Worm (Caenorhabditis elegans): ENCODE measurements around the gene pqn-79.
"Not testable (repeated sequence)": the region's sequence is repeated elsewhere in the genome, so short reads cannot be mapped to it uniquely, and the experiment has no call there.

The pqn-79 gene

DNA sequence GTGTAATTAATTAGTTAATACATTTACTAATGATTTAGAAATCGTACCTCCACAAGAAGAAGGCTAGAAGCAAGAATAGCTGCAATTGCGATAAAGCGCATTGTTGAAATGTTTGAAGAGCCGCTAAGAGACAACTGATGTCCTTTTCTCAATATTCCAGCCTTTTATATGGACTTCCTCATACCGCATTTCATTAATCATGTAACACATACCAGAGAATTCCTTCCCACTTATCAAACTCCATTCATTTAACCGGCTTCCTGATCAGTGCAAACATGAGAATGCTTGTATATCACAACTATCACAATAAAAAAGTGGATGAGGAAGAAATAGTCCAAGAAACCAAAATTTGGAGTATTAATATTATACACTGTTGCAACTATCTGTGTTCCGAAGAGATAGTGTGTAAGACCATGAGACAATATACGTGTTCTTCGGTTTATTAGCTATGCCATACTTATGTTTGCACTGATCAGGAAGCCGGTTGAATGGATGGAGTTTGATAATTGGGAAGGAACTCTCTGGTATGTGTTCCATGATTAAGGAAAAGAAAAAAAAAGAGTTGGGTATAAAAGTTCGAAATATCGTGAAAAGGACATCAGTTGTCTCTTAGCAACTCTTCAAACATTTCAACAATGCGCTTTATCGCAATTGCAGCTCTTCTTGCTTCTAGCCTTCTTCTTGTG lies at the start of gene pqn-79, which contains the start of gene pqn-78:
pqn-79 (plus strand) TSS at position 636 of the 686 bp plus-strand sequence.
pqn-78 (minus strand) TSS at position 101 of the 686 bp plus-strand sequence.
- TF ChIP-seq ZK546.5, unc-39, skn-1 (tag; optimal IDR thresholded peaks at IDR 0.05): not testable (repeated sequence)

- TF ChIP-seq cey-2 (tag; optimal IDR thresholded peaks at IDR 0.05; ENCODE audit: borderline replicate concordance, insufficient read depth) (no peak), snpc-1.2 (GFP tag; IDR thresholded peaks at IDR 0.05) (peak; percentile 61; the same call in 1 of the 2 replicates)
Observed at ce11 chrIV:15554771-15555170, 40.6 kb upstream of the pqn-79 start.

DNA sequence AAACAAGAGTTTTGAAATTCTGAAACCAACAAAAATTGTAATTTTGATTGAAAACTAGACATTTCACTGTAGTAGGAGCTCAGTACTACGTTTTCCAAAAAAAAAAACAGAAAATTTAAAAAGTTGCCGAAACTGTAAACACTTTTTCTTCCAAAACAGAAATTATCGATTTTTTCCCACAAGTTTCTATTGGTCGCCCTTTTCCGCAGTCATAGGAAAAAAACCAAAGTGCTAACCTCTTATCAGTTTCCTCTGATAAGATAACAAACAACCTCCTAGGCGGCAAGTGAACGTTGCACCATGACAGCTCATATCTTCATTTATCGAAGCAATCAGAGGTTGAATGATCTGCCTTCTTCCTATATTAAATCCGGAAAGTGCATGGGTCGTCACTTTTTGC lies 36.3 kb upstream of the pqn-79 start:
- TF ChIP-seq zfp-3 (GFP tag; conservative IDR thresholded peaks at IDR 0.05) (no peak), daf-16 (GFP tag; optimal IDR thresholded peaks at IDR 0.05) (no peak), daf-16 (tag; optimal IDR thresholded peaks at IDR 0.05) (peak; percentile 62), jun-1 (tag; optimal IDR thresholded peaks at IDR 0.05) (no peak), duxl-1 (tag; optimal IDR thresholded peaks at IDR 0.05; ENCODE audit: poor library complexity) (peak; percentile 40), fos-1 (tag; optimal IDR thresholded peaks at IDR 0.05) (no peak), pqm-1 (tag; optimal IDR thresholded peaks at IDR 0.05) (peak; percentile 41), unc-62 (GFP tag; optimal IDR thresholded peaks at IDR 0.05 in 1 of 2) (peak in 1 of 2 experiments; percentile 3), unc-62 (tag; optimal IDR thresholded peaks at IDR 0.05) (no peak), lim-7 (GFP tag; IDR thresholded peaks at IDR 0.05) (no peak), tra-1 (GFP tag; IDR thresholded peaks at IDR 0.05) (0 out of 2 replicates have a peak, but pooled peaks have one; percentile 29), daf-8 (GFP tag; IDR thresholded peaks at IDR 0.05) (no peak), Y75B8A.6 (GFP tag; IDR thresholded peaks at IDR 0.05) (no peak), lsy-2 (tag; optimal IDR thresholded peaks at IDR 0.05) (peak in 1 of 2 experiments; percentile 28), dve-1 (tag; optimal IDR thresholded peaks at IDR 0.05; ENCODE audit: insufficient read depth) (peak; percentile 23), ZK337.2 (GFP tag; IDR thresholded peaks at IDR 0.05) (no peak)

- TF ChIP-seq hlh-30 (tag; optimal IDR thresholded peaks at IDR 0.05; ENCODE audit: insufficient read depth), result no peak
- TF ChIP-seq daf-8 (GFP tag; IDR thresholded peaks at IDR 0.05), result no peak
- TF ChIP-seq nhr-77 (tag; optimal IDR thresholded peaks at IDR 0.05), result no peak
- no peak for TF ChIP-seq ZK546.5 (tag; optimal IDR thresholded peaks at IDR 0.05)
- TF ChIP-seq saeg-2 (GFP tag; IDR thresholded peaks at IDR 0.05), result no peak
- no peak for TF ChIP-seq spr-3 (GFP tag; optimal IDR thresholded peaks at IDR 0.05)
- no peak for TF ChIP-seq lim-7 (GFP tag; IDR thresholded peaks at IDR 0.05)
- peak; percentile 64 for TF ChIP-seq nhr-6 (tag; optimal IDR thresholded peaks at IDR 0.05)
- no peak for TF ChIP-seq zfp-3 (GFP tag; conservative IDR thresholded peaks at IDR 0.05)
- no peak for TF ChIP-seq ceh-44 (GFP tag; IDR thresholded peaks at IDR 0.05)
- TF ChIP-seq daf-19 (GFP tag; conservative IDR thresholded peaks at IDR 0.05), result no peak
- no peak for TF ChIP-seq zag-1 (tag; optimal IDR thresholded peaks at IDR 0.05)
- TF ChIP-seq lsy-2 (tag; optimal IDR thresholded peaks at IDR 0.05), result peak in 1 of 2 experiments; percentile 85
- TF ChIP-seq sdz-12 (GFP tag; optimal IDR thresholded peaks at IDR 0.05), result no peak
- no peak for TF ChIP-seq daf-16 (GFP tag; optimal IDR thresholded peaks at IDR 0.05)
- TF ChIP-seq daf-16 (tag; optimal IDR thresholded peaks at IDR 0.05), result no peak
- no peak for TF ChIP-seq pqm-1 (tag; optimal IDR thresholded peaks at IDR 0.05)
- TF ChIP-seq ceh-62 (tag; optimal IDR thresholded peaks at IDR 0.05), result no peak
- no peak for TF ChIP-seq nhr-111 (GFP tag; optimal IDR thresholded peaks at IDR 0.05)
- no peak for TF ChIP-seq Y48G9A.11 (GFP tag; IDR thresholded peaks at IDR 0.05)
- no peak for TF ChIP-seq vab-7 (GFP tag; IDR thresholded peaks at IDR 0.05)
- peak; percentile 81 for TF ChIP-seq rbr-2 (tag; optimal IDR thresholded peaks at IDR 0.05)
- no peak for TF ChIP-seq hlh-11 (tag; optimal IDR thresholded peaks at IDR 0.05)
- peak; percentile 1 for TF ChIP-seq aha-1 (tag)
- TF ChIP-seq tag-97 (GFP tag; IDR thresholded peaks at IDR 0.05), result no peak
- TF ChIP-seq T20F7.1 (GFP tag; optimal IDR thresholded peaks at IDR 0.05), result no peak
- no peak for TF ChIP-seq T26A8.4 (GFP tag; IDR thresholded peaks at IDR 0.05)
- no peak for TF ChIP-seq php-3 (GFP tag; IDR thresholded peaks at IDR 0.05)
- TF ChIP-seq arid-1 (GFP tag; conservative IDR thresholded peaks at IDR 0.05), result no peak
- TF ChIP-seq zfp-2 (tag; optimal IDR thresholded peaks at IDR 0.05), result no peak
- no peak for TF ChIP-seq gei-8 (GFP tag; optimal IDR thresholded peaks at IDR 0.05)
Observed at ce11 chrIV:15561223-15561656, 34.1 kb upstream of the pqn-79 start.

All from whole organism, L4 larva.